Worm (Caenorhabditis elegans) whole organism, young adult: ENCODE results near the gene kcc-2.

Experiments used
- C06A6.2 ChIP-seq: fragments of 200-800 bp; sonication (Bioruptor generic); conservative IDR thresholded peaks from 2 replicates; pipeline ENCODE4 v1.3.6; 2022; ENCODE audit warnings: missing genetic modification characterization, missing compliant biosample characterization
- F23B12.7 ChIP-seq: sonication (generic microtip); optimal IDR thresholded peaks from 2 replicates; lab custom pipeline; 2017; ENCODE audit warnings: missing genetic modification characterization, mild to moderate bottlenecking, missing compliant biosample characterization, antibody characterized with exemption, moderate library complexity; ENCODE audit not compliant: insufficient read depth
- F33H1.4 ChIP-seq: fragments of 200-800 bp; sonication (Bioruptor generic); IDR thresholded peaks from 2 replicates; pipeline ENCODE4 v1.3.6; 2022; ENCODE audit warnings: missing genetic modification reagents, missing genetic modification characterization, missing compliant biosample characterization
- F55B11.4 ChIP-seq: sonication (generic microtip); optimal IDR thresholded peaks from 2 replicates; lab custom pipeline; 2016; ENCODE audit warnings: missing compliant biosample characterization, missing genetic modification characterization, borderline replicate concordance; ENCODE audit not compliant: insufficient read depth
- T07F8.4 ChIP-seq: sonication (generic microtip); optimal IDR thresholded peaks from 2 replicates; lab custom pipeline; 2016; ENCODE audit warnings: mild to moderate bottlenecking, missing genetic modification characterization, moderate library complexity, missing compliant biosample characterization
- Y53F4B.3 ChIP-seq: fragments of 200-800 bp; sonication (Bioruptor generic); IDR thresholded peaks from 2 replicates; pipeline ENCODE4 v1.3.6; 2022; ENCODE audit warnings: missing genetic modification reagents, missing genetic modification characterization, missing compliant biosample characterization
- Y79H2A.3 ChIP-seq: fragments of 200-800 bp; sonication (Bioruptor generic); conservative IDR thresholded peaks from 2 replicates; pipeline ENCODE4 v1.3.6; 2022; ENCODE audit warnings: missing genetic modification reagents, missing genetic modification characterization, missing compliant biosample characterization
- attf-3 ChIP-seq: fragments of 200-800 bp; sonication (Bioruptor generic); conservative IDR thresholded peaks from 2 replicates; pipeline ENCODE4 v1.3.6; 2022; ENCODE audit warnings: missing genetic modification reagents, missing genetic modification characterization, missing compliant biosample characterization
- attf-6 ChIP-seq: fragments of 200-800 bp; sonication (Bioruptor generic); IDR thresholded peaks from 2 replicates; pipeline ENCODE4 v1.3.6; 2022; ENCODE audit warnings: missing genetic modification reagents, missing genetic modification characterization, missing compliant biosample characterization
- ccch-3 ChIP-seq: fragments of 200-800 bp; sonication (Bioruptor generic); optimal IDR thresholded peaks from 2 replicates; lab custom pipeline; 2018; ENCODE audit warnings: mild to moderate bottlenecking, missing genetic modification characterization, missing compliant biosample characterization
- cebp-2 ChIP-seq: fragments of 200-800 bp; sonication (Bioruptor generic); IDR thresholded peaks from 2 replicates; pipeline ENCODE4 v1.3.6; 2022; ENCODE audit warnings: missing genetic modification characterization, missing compliant biosample characterization
- ceh-40 ChIP-seq: fragments of 200-800 bp; sonication (Bioruptor generic); IDR thresholded peaks from 2 replicates; pipeline ENCODE4 v1.3.6; 2022; ENCODE audit warnings: missing genetic modification characterization, missing compliant biosample characterization
- ceh-58 ChIP-seq: fragments of 200-800 bp; sonication (Bioruptor generic); IDR thresholded peaks from 2 replicates; pipeline ENCODE4 v1.3.6; 2022; ENCODE audit warnings: missing genetic modification characterization, missing compliant biosample characterization
- gei-17 ChIP-seq: fragments of 200-800 bp; sonication (Bioruptor generic); optimal IDR thresholded peaks from 2 replicates; lab custom pipeline; 2018; ENCODE audit warnings: mild to moderate bottlenecking, missing genetic modification characterization, missing compliant biosample characterization
- hlh-12 ChIP-seq: sonication (generic microtip); optimal IDR thresholded peaks from 2 replicates; lab custom pipeline; 2016; ENCODE audit warnings: missing genetic modification characterization, missing compliant biosample characterization
- hmg-1.2 ChIP-seq: fragments of 200-800 bp; sonication (Bioruptor generic); IDR thresholded peaks from 2 replicates; pipeline ENCODE4 v1.3.6; 2022; ENCODE audit warnings: missing genetic modification reagents, missing genetic modification characterization, missing compliant biosample characterization
- hsf-1 ChIP-seq: fragments of 200-800 bp; sonication (Bioruptor generic); IDR thresholded peaks from 2 replicates; pipeline ENCODE4 v1.3.6; 2022; ENCODE audit warnings: missing genetic modification reagents, missing genetic modification characterization, missing compliant biosample characterization
- lin-40 ChIP-seq: sonication (generic microtip); optimal IDR thresholded peaks from 2 replicates; lab custom pipeline; 2016; ENCODE audit warnings: missing genetic modification characterization, mild to moderate bottlenecking, missing compliant biosample characterization, missing genotype, missing genetic modification reagents
- madf-6 ChIP-seq: fragments of 200-800 bp; sonication (Bioruptor generic); IDR thresholded peaks from 2 replicates; pipeline ENCODE4 v1.3.6; 2022; ENCODE audit warnings: missing genetic modification reagents, missing genetic modification characterization, missing compliant biosample characterization
- madf-8 ChIP-seq: fragments of 200-800 bp; sonication (Bioruptor generic); conservative IDR thresholded peaks from 2 replicates; pipeline ENCODE4 v1.3.6; 2022; ENCODE audit warnings: missing genetic modification reagents, missing genetic modification characterization, missing compliant biosample characterization
- mel-28 ChIP-seq: sonication (generic microtip); optimal IDR thresholded peaks from 2 replicates; lab custom pipeline; 2016; ENCODE audit warnings: borderline replicate concordance, mild to moderate bottlenecking, missing genetic modification characterization, missing compliant biosample characterization
- nfyb-1 ChIP-seq: fragments of 200-800 bp; sonication (Bioruptor generic); IDR thresholded peaks from 2 replicates; pipeline ENCODE4 v1.3.6; 2022; ENCODE audit warnings: missing genetic modification reagents, missing genetic modification characterization, missing compliant biosample characterization
- nhr-120 ChIP-seq: fragments of 200-800 bp; sonication (Bioruptor generic); IDR thresholded peaks from 2 replicates; pipeline ENCODE4 v1.3.6; 2022; ENCODE audit warnings: missing genetic modification characterization, missing compliant biosample characterization
- nhr-80 ChIP-seq: sonication (generic microtip); optimal IDR thresholded peaks from 2 replicates; lab custom pipeline; 2016; ENCODE audit warnings: missing genetic modification characterization, missing compliant biosample characterization
- pbrm-1 ChIP-seq: fragments of 200-800 bp; sonication (Bioruptor generic); IDR thresholded peaks from 2 replicates; pipeline ENCODE4 v1.3.6; 2022; ENCODE audit warnings: missing genetic modification reagents, missing genetic modification characterization, missing compliant biosample characterization
- sdz-38 ChIP-seq: sonication (generic microtip); optimal IDR thresholded peaks from 2 replicates; lab custom pipeline; 2016; ENCODE audit warnings: missing genotype, missing genetic modification characterization, missing compliant biosample characterization
- snpc-4 ChIP-seq, 5 experiments: fragments of 150-350 bp in 1 of 5; sonication (generic microtip) in 4 of 5; optimal IDR thresholded peaks; 2 replicates each; lab custom pipeline; 2014 to 2018; ENCODE audit warnings: missing genetic modification characterization in 5 of 5, missing biosample characterization in 3 of 5, antibody characterized with exemption in 2 of 5, mild to moderate bottlenecking in 2 of 5, missing compliant biosample characterization in 2 of 5, missing genotype in 2 of 5, moderate library complexity in 2 of 5, missing genetic modification reagents in 1 of 5
- ztf-25 ChIP-seq: fragments of 200-800 bp; sonication (Bioruptor generic); IDR thresholded peaks from 2 replicates; pipeline ENCODE4 v1.3.6; 2022; ENCODE audit warnings: missing genetic modification reagents, missing genetic modification characterization, missing compliant biosample characterization

kcc-2 gene

ce11 chrIV:6086479-6086878 is 45.7 kb downstream of the kcc-2 start:
- TF ChIP-seq ceh-58 (GFP tag; lab: Robert Waterston, UW) (no peak), nhr-80 (peak; percentile 34)

- TF ChIP-seq madf-6 (GFP tag; lab: Robert Waterston, UW): peak; percentile 75
- TF ChIP-seq madf-8 (GFP tag; lab: Robert Waterston, UW): peak; percentile 52
- peak; percentile 26; the same call in 1 of the 2 replicates for TF ChIP-seq F33H1.4 (GFP tag; lab: Robert Waterston, UW)
- TF ChIP-seq, all 124 proteins: peak for 3; not testable (repeated sequence) for 121
These were observed 48.8 kb downstream of the kcc-2 start for ce11 chrIV:6089529-6089928.

ce11 chrIV:6092313-6092712 is 51.5 kb downstream of the kcc-2 start, which contains the start of gene K08B4.7:
Gene K08B4.7 (minus strand): TSS chrIV:6092413.
- TF ChIP-seq nhr-120 (GFP tag; lab: Robert Waterston, UW) (no peak), hlh-12 (tag; lab: Kevin White, UChicago) (no peak), ztf-25 (GFP tag; lab: Robert Waterston, UW) (no peak), T07F8.4 (no peak), Y79H2A.3 (GFP tag; lab: Robert Waterston, UW) (no peak), sdz-38 (tag; lab: Kevin White, UChicago) (no peak), madf-6 (GFP tag; lab: Robert Waterston, UW) (no peak), hsf-1 (GFP tag; lab: Robert Waterston, UW) (no peak), Y53F4B.3 (no peak), C06A6.2 (no peak), attf-3 (GFP tag; lab: Robert Waterston, UW) (no peak), F55B11.4 (tag; lab: Kevin White, UChicago) (no peak), gei-17 (GFP tag; lab: Kevin White, UChicago) (no peak), cebp-2 (GFP tag; lab: Robert Waterston, UW) (no peak)

ce11 chrIV:6093477-6094314 is 52.9 kb downstream of the kcc-2 start, which contains the start of gene cpi-1:
Gene cpi-1 (minus strand): TSS chrIV:6093680.
- TF ChIP-seq snpc-4 (GFP tag; optimal IDR thresholded peaks at IDR 0.05; lab: Kevin White, UChicago) (no peak), snpc-4 (tag; optimal IDR thresholded peaks at IDR 0.05; lab: Kevin White, UChicago) (peak in 3 of 4 experiments; percentile 34 to 88 (median 56)), attf-6 (GFP tag; lab: Robert Waterston, UW) (peak; percentile 54; the same call in 1 of the 2 replicates), ccch-3 (GFP tag; lab: Kevin White, UChicago) (no peak), ceh-40 (GFP tag; lab: Robert Waterston, UW) (no peak), sdz-38 (tag; lab: Kevin White, UChicago) (no peak), hmg-1.2 (GFP tag; lab: Robert Waterston, UW) (peak; percentile 47), nhr-80 (peak; percentile 30), lin-40 (tag; lab: Kevin White, UChicago) (peak; percentile 10), pbrm-1 (GFP tag; lab: Robert Waterston, UW) (peak; percentile 40; the same call in 1 of the 2 replicates), nfyb-1 (GFP tag; lab: Robert Waterston, UW) (no peak), F23B12.7 (tag; lab: Kevin White, UChicago) (peak; percentile 25)

ce11 chrIV:6094315-6094606 is 53.5 kb downstream of the kcc-2 start:
- TF ChIP-seq mel-28 (tag; lab: Kevin White, UChicago) (no peak), ccch-3 (GFP tag; lab: Kevin White, UChicago) (no peak), snpc-4 (GFP tag; optimal IDR thresholded peaks at IDR 0.05; lab: Kevin White, UChicago) (no peak), snpc-4 (tag; optimal IDR thresholded peaks at IDR 0.05; lab: Kevin White, UChicago) (peak in 1 of 4 experiments; percentile 82)
- TF ChIP-seq, all 124 proteins: peak for 1
